Fruit fly (Drosophila melanogaster): ENCODE data around the gene CG17770.

The CG17770 gene

dm6 chr3R:25855594-25856305, 44.0 kb downstream of the CG17770 start, which contains the start of gene CG5890 (continued):
- TF ChIP-seq CG3281 (GFP tag; optimal IDR thresholded peaks at IDR 0.05) (peak; percentile 71), CG42726 (GFP tag; IDR thresholded peaks at IDR 0.05; ENCODE audit: partially characterized antibody) (no peak), CG7745 (tag; optimal IDR thresholded peaks at IDR 0.05) (no peak), CG1233 (GFP tag; optimal IDR thresholded peaks at IDR 0.05) (peak; percentile 1), CG14965 (GFP tag; optimal IDR thresholded peaks at IDR 0.05; ENCODE audit: borderline replicate concordance) (no peak), Ssrp (tag; optimal IDR thresholded peaks at IDR 0.05) (no peak), phol (tag; optimal IDR thresholded peaks at IDR 0.05) (no peak), CG10366 (GFP tag; IDR thresholded peaks at IDR 0.05) (no peak), ind (GFP tag; optimal IDR thresholded peaks at IDR 0.05) (peak; percentile 17), CG10431 (GFP tag; optimal IDR thresholded peaks at IDR 0.05) (no peak), disco-r (GFP tag; optimal IDR thresholded peaks at IDR 0.05) (no peak), Nf-YA (GFP tag; IDR thresholded peaks at IDR 0.05) (no peak), HLHmδ (GFP tag; optimal IDR thresholded peaks at IDR 0.05) (no peak), grau (tag; optimal IDR thresholded peaks at IDR 0.05) (no peak), Hmx (GFP tag; optimal IDR thresholded peaks at IDR 0.05) (no peak), CG16779 (GFP tag; IDR thresholded peaks at IDR 0.05) (no peak), bowl (GFP tag; IDR thresholded peaks at IDR 0.05) (no peak), CG12299 (tag; optimal IDR thresholded peaks at IDR 0.05) (no peak), ken (GFP tag; IDR thresholded peaks at IDR 0.05) (no peak), CG4617 (GFP tag; optimal IDR thresholded peaks at IDR 0.05; ENCODE audit: borderline replicate concordance) (no peak), Nf-YB (GFP tag; optimal IDR thresholded peaks at IDR 0.05) (no peak), Nf-YC (tag; optimal IDR thresholded peaks at IDR 0.05) (no peak), Bdp1 (GFP tag; optimal IDR thresholded peaks at IDR 0.05) (no peak), nom (GFP tag; optimal IDR thresholded peaks at IDR 0.05) (no peak), CG2875 (GFP tag; optimal IDR thresholded peaks at IDR 0.05) (no peak), Meics (GFP tag; optimal IDR thresholded peaks at IDR 0.05) (peak; percentile 72), CG9817 (tag; optimal IDR thresholded peaks at IDR 0.05) (peak; percentile 8), CG9437 (GFP tag; optimal IDR thresholded peaks at IDR 0.05) (peak; percentile 3), ara (GFP tag; IDR thresholded peaks at IDR 0.05) (no peak), H2.0 (GFP tag; IDR thresholded peaks at IDR 0.05) (no peak), klu (GFP tag; IDR thresholded peaks at IDR 0.05) (no peak), GATAe (GFP tag; conservative IDR thresholded peaks at IDR 0.05) (no peak), toy (GFP tag; IDR thresholded peaks at IDR 0.05) (no peak), jumu (GFP tag; optimal IDR thresholded peaks at IDR 0.05) (no peak), H15 (GFP tag; IDR thresholded peaks at IDR 0.05) (no peak), CG10321 (GFP tag; IDR thresholded peaks at IDR 0.05) (no peak), CG6854 (GFP tag; optimal IDR thresholded peaks at IDR 0.05) (no peak), CoRest (tag; optimal IDR thresholded peaks at IDR 0.05) (peak; percentile 27), CG17359 (tag; optimal IDR thresholded peaks at IDR 0.05) (no peak), CG12071 (GFP tag; optimal IDR thresholded peaks at IDR 0.05) (no peak), CG2889 (GFP tag; IDR thresholded peaks at IDR 0.05) (no peak), Ptx1 (GFP tag; IDR thresholded peaks at IDR 0.05) (no peak), Atf-2 (GFP tag; optimal IDR thresholded peaks at IDR 0.05) (no peak), scrt (GFP tag; optimal IDR thresholded peaks at IDR 0.05) (peak; percentile 12), CG7556 (GFP tag; optimal IDR thresholded peaks at IDR 0.05) (peak; percentile 50), E2f2 (GFP tag; IDR thresholded peaks at IDR 0.05) (no peak), Aef1 (GFP tag; IDR thresholded peaks at IDR 0.05) (no peak), MBD-R2 (GFP tag; IDR thresholded peaks at IDR 0.05) (no peak), Stat92E (GFP tag; optimal IDR thresholded peaks at IDR 0.05) (no peak), sug (tag; optimal IDR thresholded peaks at IDR 0.05) (peak; percentile 32)

All from whole organism, embryonic.